Worm (Caenorhabditis elegans) whole organism, L4 larva: ENCODE results near the gene C46A5.4.

Experiments
- F49E8.2 ChIP-seq: sonication (generic microtip); optimal IDR thresholded peaks from 2 replicates; lab custom pipeline; 2016; ENCODE audit warnings: missing compliant biosample characterization, mild to moderate bottlenecking, missing genetic modification characterization, borderline replicate concordance
- T20F7.1 ChIP-seq: fragments of 200-800 bp; sonication (Bioruptor generic); optimal IDR thresholded peaks from 2 replicates; lab custom pipeline; 2018; ENCODE audit warnings: mild to moderate bottlenecking, missing genetic modification characterization, missing compliant biosample characterization
- T26A8.4 ChIP-seq: fragments of 200-800 bp; sonication (Bioruptor generic); IDR thresholded peaks from 2 replicates; pipeline ENCODE4 v1.3.6; 2022; ENCODE audit warnings: missing genetic modification characterization, missing compliant biosample characterization
- Y5F2A.4 ChIP-seq: fragments of 200-800 bp; sonication (Bioruptor generic); optimal IDR thresholded peaks from 2 replicates; lab custom pipeline; 2018; ENCODE audit warnings: mild to moderate bottlenecking, missing genetic modification characterization, missing compliant biosample characterization
- aha-1 ChIP-seq: fragments of 150-350 bp; peaks from one replicate; lab custom pipeline; 2014; ENCODE audit warnings: missing biosample characterization, missing genetic modification characterization
- ceh-20 ChIP-seq: fragments of 200-800 bp; sonication (Bioruptor generic); IDR thresholded peaks from 2 replicates; pipeline ENCODE4 v1.3.6; 2022; ENCODE audit warnings: missing genetic modification reagents, missing genetic modification characterization, missing compliant biosample characterization
- ceh-82 ChIP-seq: sonication (generic microtip); optimal IDR thresholded peaks from 2 replicates; lab custom pipeline; 2017; ENCODE audit warnings: missing biosample characterization, missing genetic modification characterization
- daf-16 ChIP-seq, 3 experiments: sonication (generic microtip); optimal IDR thresholded peaks; 2 replicates each; lab custom pipeline; 2016 to 2017; ENCODE audit warnings: missing genetic modification characterization in 3 of 3, missing genetic modification reagents in 3 of 3, mild to moderate bottlenecking in 2 of 3, missing compliant biosample characterization in 2 of 3, missing biosample characterization in 1 of 3, moderate library complexity in 1 of 3
- daf-8 ChIP-seq: fragments of 200-800 bp; sonication (Bioruptor generic); IDR thresholded peaks from 2 replicates; pipeline ENCODE4 v1.3.6; 2022; ENCODE audit warnings: missing genetic modification characterization, missing compliant biosample characterization
- dpl-1 ChIP-seq: fragments of 150-350 bp; optimal IDR thresholded peaks from 2 replicates; lab custom pipeline; 2014; ENCODE audit warnings: missing biosample characterization, missing genetic modification reagents, missing genetic modification characterization
- dve-1 ChIP-seq: sonication (generic microtip); optimal IDR thresholded peaks from 2 replicates; lab custom pipeline; 2017; ENCODE audit warnings: antibody characterized with exemption, mild to moderate bottlenecking, missing genetic modification characterization, missing compliant biosample characterization; ENCODE audit not compliant: insufficient read depth
- egl-27 ChIP-seq: sonication (generic microtip); optimal IDR thresholded peaks from 3 replicates; lab custom pipeline; 2017; ENCODE audit warnings: missing biosample characterization, missing genetic modification reagents, missing genetic modification characterization
- fkh-10 ChIP-seq: fragments of 150-350 bp; optimal IDR thresholded peaks from 2 replicates; lab custom pipeline; 2014; ENCODE audit warnings: missing biosample characterization, missing genetic modification reagents, missing genetic modification characterization
- hif-1 ChIP-seq, 2 experiments: sonication (generic microtip); optimal IDR thresholded peaks; 2 replicates each; lab custom pipeline; 2016 to 2017; ENCODE audit warnings: missing compliant biosample characterization in 2 of 2, missing genetic modification characterization in 2 of 2, missing genetic modification reagents in 2 of 2, missing genotype in 2 of 2, mild to moderate bottlenecking in 1 of 2
- jun-1 ChIP-seq: fragments of 150-350 bp; optimal IDR thresholded peaks from 2 replicates; lab custom pipeline; 2014; ENCODE audit warnings: missing biosample characterization, missing genetic modification reagents, missing genetic modification characterization
- lim-7 ChIP-seq: fragments of 200-800 bp; sonication (Bioruptor generic); IDR thresholded peaks from 2 replicates; pipeline ENCODE4 v1.3.6; 2022; ENCODE audit warnings: missing genetic modification characterization, missing compliant biosample characterization
- lin-1 ChIP-seq: fragments of 200-800 bp; sonication (Bioruptor generic); IDR thresholded peaks from 2 replicates; pipeline ENCODE4 v1.3.6; 2022; ENCODE audit warnings: missing genetic modification reagents, missing genetic modification characterization, missing compliant biosample characterization
- lin-29 ChIP-seq: fragments of 200-800 bp; sonication (Bioruptor generic); IDR thresholded peaks from 2 replicates; pipeline ENCODE4 v1.3.6; 2022; ENCODE audit warnings: missing genetic modification reagents, missing genetic modification characterization, missing compliant biosample characterization
- lin-38 ChIP-seq: fragments of 200-800 bp; sonication (Bioruptor generic); IDR thresholded peaks from 2 replicates; pipeline ENCODE4 v1.3.6; 2022; ENCODE audit warnings: missing genetic modification reagents, missing genetic modification characterization, missing compliant biosample characterization
- lsy-2 ChIP-seq, 2 experiments: fragments of 150-350 bp in 1 of 2; sonication (generic microtip) in 1 of 2; optimal IDR thresholded peaks; 2 replicates each; lab custom pipeline; 2014 to 2017; ENCODE audit warnings: missing biosample characterization in 2 of 2, missing genetic modification characterization in 2 of 2
- mdt-29 ChIP-seq: fragments of 200-800 bp; sonication (Bioruptor generic); IDR thresholded peaks from 2 replicates; pipeline ENCODE4 v1.3.6; 2022; ENCODE audit warnings: missing genetic modification reagents, missing genetic modification characterization, missing compliant biosample characterization
- mes-2 ChIP-seq: sonication (generic microtip); optimal IDR thresholded peaks from 2 replicates; lab custom pipeline; 2016; ENCODE audit warnings: missing genotype, mild to moderate bottlenecking, missing genetic modification characterization, missing compliant biosample characterization; ENCODE audit not compliant: poor library complexity, severe bottlenecking
- nhr-10 ChIP-seq: fragments of 150-350 bp; optimal IDR thresholded peaks from 2 replicates; lab custom pipeline; 2014; ENCODE audit warnings: missing biosample characterization, missing genetic modification characterization
- nhr-111 ChIP-seq: fragments of 200-800 bp; sonication (Bioruptor generic); optimal IDR thresholded peaks from 2 replicates; lab custom pipeline; 2018; ENCODE audit warnings: mild to moderate bottlenecking, missing genetic modification characterization, missing compliant biosample characterization
- nhr-28 ChIP-seq: fragments of 150-350 bp; optimal IDR thresholded peaks from 2 replicates; lab custom pipeline; 2014; ENCODE audit warnings: missing biosample characterization, missing genetic modification characterization
- nhr-77 ChIP-seq: fragments of 150-350 bp; optimal IDR thresholded peaks from 2 replicates; lab custom pipeline; 2014; ENCODE audit warnings: missing biosample characterization, missing genetic modification characterization
- php-3 ChIP-seq: fragments of 200-800 bp; sonication (Bioruptor generic); IDR thresholded peaks from 2 replicates; pipeline ENCODE4 v1.3.6; 2022; ENCODE audit warnings: missing genetic modification reagents, missing genetic modification characterization, missing compliant biosample characterization
- skn-1 ChIP-seq: fragments of 150-350 bp; optimal IDR thresholded peaks from 2 replicates; lab custom pipeline; 2014; ENCODE audit warnings: missing biosample characterization, missing genetic modification characterization
- spr-3 ChIP-seq: fragments of 200-800 bp; sonication (Bioruptor generic); optimal IDR thresholded peaks from 2 replicates; lab custom pipeline; 2018; ENCODE audit warnings: mild to moderate bottlenecking, missing genetic modification characterization, missing compliant biosample characterization
- tra-1 ChIP-seq: fragments of 200-800 bp; sonication (Bioruptor generic); IDR thresholded peaks from 2 replicates; pipeline ENCODE4 v1.3.6; 2022; ENCODE audit warnings: missing genetic modification reagents, missing genetic modification characterization, missing compliant biosample characterization
- zag-1 ChIP-seq: fragments of 150-350 bp; optimal IDR thresholded peaks from 2 replicates; lab custom pipeline; 2014; ENCODE audit warnings: missing biosample characterization, missing genetic modification characterization
- ztf-7 ChIP-seq: fragments of 150-350 bp; optimal IDR thresholded peaks from 2 replicates; lab custom pipeline; 2014; ENCODE audit warnings: missing biosample characterization, missing genetic modification characterization

Gene C46A5.4

DNA sequence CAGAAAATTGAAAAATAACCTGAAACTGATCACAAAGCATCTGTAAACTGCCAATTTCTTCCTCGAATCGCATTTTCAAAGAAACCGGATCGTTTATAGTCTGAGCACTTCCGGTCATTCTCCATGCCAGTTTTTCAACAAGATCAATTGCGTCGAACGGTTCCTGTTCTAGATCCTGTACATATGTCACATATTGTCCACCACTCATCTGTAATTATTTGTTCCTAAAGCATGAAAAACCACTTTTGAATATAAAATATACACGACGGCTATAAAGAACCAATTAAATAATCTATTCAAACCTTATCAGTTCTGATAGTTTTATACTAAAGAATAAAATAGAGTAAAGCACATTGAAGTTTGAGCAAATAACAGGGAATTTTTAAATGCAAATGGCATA lies 25.1 kb upstream of the C46A5.4 start, which contains the start of gene sec-10 (continued):
- TF ChIP-seq jun-1 (tag; lab: Kevin White, UChicago) (no peak), lin-29 (no peak), mdt-29 (GFP tag; lab: Robert Waterston, UW) (no peak), ztf-7 (tag; lab: Kevin White, UChicago) (no peak), zag-1 (tag; lab: Kevin White, UChicago) (no peak), skn-1 (no peak), lin-1 (GFP tag; lab: Robert Waterston, UW) (no peak), nhr-10 (tag; lab: Kevin White, UChicago) (no peak), tra-1 (GFP tag; lab: Robert Waterston, UW) (no peak), ceh-20 (no peak), lim-7 (GFP tag; lab: Robert Waterston, UW) (no peak), Y5F2A.4 (GFP tag; lab: Kevin White, UChicago) (no peak), hif-1 (tag; optimal IDR thresholded peaks at IDR 0.05; lab: Kevin White, UChicago) (no peak), dve-1 (tag; lab: Kevin White, UChicago) (peak; percentile 57), T26A8.4 (GFP tag; lab: Robert Waterston, UW) (peak; percentile 64; the same call in 1 of the 2 replicates), php-3 (GFP tag; lab: Robert Waterston, UW) (peak; percentile 63), daf-16 (GFP tag; optimal IDR thresholded peaks at IDR 0.05; lab: Kevin White, UChicago) (no peak), daf-16 (tag; optimal IDR thresholded peaks at IDR 0.05; lab: Kevin White, UChicago) (peak; percentile 42), F49E8.2 (tag; lab: Kevin White, UChicago) (no peak), daf-8 (GFP tag; lab: Robert Waterston, UW) (no peak)

- TF ChIP-seq daf-16 (GFP tag; optimal IDR thresholded peaks at IDR 0.05; lab: Kevin White, UChicago), result peak in 1 of 2 experiments; percentile 0
- TF ChIP-seq daf-16 (tag; optimal IDR thresholded peaks at IDR 0.05; lab: Kevin White, UChicago), result no peak
- TF ChIP-seq fkh-10 (GFP tag; lab: Kevin White, UChicago), result no peak
Observed at ce11 chrIV:7778865-7779264, 21.7 kb upstream of the C46A5.4 start, which contains the start of gene rpap-3. TSS of gene rpap-3 (minus strand) at chrIV:7778965.

DNA sequence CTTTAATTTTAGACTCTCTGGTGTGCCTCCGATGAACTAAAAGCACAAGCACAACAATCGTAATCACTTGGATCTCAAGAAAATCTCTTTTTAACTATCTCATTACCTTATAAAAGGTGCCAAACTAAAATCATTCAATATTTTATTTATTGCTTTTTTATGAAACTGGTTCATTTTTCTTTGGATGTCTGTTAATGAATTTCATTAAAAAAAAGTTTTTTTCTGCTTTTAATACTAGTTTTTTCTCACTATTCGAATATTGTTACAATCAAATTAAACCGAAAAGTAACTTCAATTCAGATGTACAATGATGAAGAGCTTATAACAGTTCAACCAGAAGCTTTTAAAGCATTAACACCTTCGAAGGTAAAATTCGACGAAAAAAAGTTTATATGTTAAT lies 18.6 kb upstream of the C46A5.4 start, which contains the start of gene swd-2.1:
Gene swd-2.1, plus strand, starts transcription at position 301 of the 400 bp plus-strand sequence.
- no peak for TF ChIP-seq egl-27 (tag; lab: Kevin White, UChicago)

DNA sequence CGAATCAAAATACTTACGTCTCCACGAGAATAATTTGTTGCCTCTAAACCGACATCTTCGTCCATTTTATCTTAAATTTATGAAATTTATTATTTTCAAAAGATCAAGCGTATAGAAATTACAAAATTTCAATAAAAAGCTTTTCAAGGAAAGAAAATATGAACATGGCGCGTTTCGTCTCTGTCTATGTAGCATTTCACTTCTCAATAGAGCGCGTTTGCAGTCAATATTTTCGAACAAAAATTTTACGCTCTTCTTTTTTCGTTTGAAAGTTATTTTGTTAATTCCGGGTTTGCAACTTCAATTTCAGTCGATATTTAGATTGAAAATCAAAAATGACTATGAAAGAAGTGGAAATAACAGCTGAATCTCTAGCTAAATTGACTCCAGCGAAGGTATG lies 17.1 kb upstream of the C46A5.4 start, which contains the start of the genes hcf-1 and swd-2.2:
Gene hcf-1, minus strand, starts transcription at position 70 of the 400 bp plus-strand sequence.
Gene swd-2.2, plus strand, starts transcription at position 206 of the 400 bp plus-strand sequence.
- peak; percentile 93 for TF ChIP-seq lin-38 (GFP tag; lab: Robert Waterston, UW)
- peak in 1 of 2 experiments; percentile 63 for TF ChIP-seq lsy-2 (tag; optimal IDR thresholded peaks at IDR 0.05; lab: Kevin White, UChicago)
- peak; percentile 43 for TF ChIP-seq mes-2 (tag; lab: Kevin White, UChicago)
- peak; percentile 8 for TF ChIP-seq nhr-77 (tag; lab: Kevin White, UChicago)
- no peak for TF ChIP-seq spr-3 (GFP tag; lab: Kevin White, UChicago)
- TF ChIP-seq daf-8 (GFP tag; lab: Robert Waterston, UW), result no peak
- TF ChIP-seq T20F7.1 (GFP tag; lab: Kevin White, UChicago), result peak; percentile 47
- peak; percentile 58 for TF ChIP-seq dpl-1 (GFP tag; lab: Kevin White, UChicago)
- TF ChIP-seq aha-1 (tag; lab: Kevin White, UChicago), result peak; percentile 50
- peak; percentile 22 for TF ChIP-seq nhr-28 (tag; lab: Kevin White, UChicago)
- TF ChIP-seq nhr-111 (GFP tag; lab: Kevin White, UChicago), result no peak

DNA sequence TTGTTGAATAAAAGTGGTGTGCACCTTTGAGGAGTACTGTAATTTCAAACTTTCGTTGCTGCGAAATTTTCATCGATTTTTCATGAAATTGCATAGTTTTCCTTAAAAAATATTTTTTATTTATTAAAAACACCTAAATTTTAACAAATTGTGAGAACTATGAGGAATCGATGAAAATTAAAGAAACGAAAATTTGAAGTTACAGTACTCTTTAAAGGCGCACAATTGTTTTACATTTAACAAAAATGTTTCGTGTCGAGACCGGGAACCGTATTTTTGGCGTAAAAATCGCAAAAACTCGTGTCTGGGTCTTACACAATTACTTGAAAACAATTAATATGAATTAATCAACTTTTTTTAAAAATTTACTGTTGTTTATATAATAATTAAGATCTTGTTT lies 13.0 kb upstream of the C46A5.4 start, which contains the start of gene rdl-1:
Gene rdl-1, minus strand, starts transcription at position 101 of the 400 bp plus-strand sequence.
- TF ChIP-seq ceh-82 (tag; lab: Kevin White, UChicago), result no peak
- no peak for TF ChIP-seq Y5F2A.4 (GFP tag; lab: Kevin White, UChicago)
